Worm (Caenorhabditis elegans) whole organism, midembryonic: ENCODE data around the gene ZK742.3.

Experiments
- cog-1 ChIP-seq: sonication (generic microtip); optimal IDR thresholded peaks from 2 replicates; lab custom pipeline; 2016; ENCODE audit warnings: missing genetic modification characterization, missing compliant biosample characterization
- klf-2 ChIP-seq: fragments of 200-800 bp; sonication (Bioruptor generic); conservative IDR thresholded peaks from 2 replicates; pipeline ENCODE4 v1.3.6; 2022; ENCODE audit warnings: missing genetic modification reagents, missing genetic modification characterization, missing compliant biosample characterization
- med-1 ChIP-seq: sonication (generic microtip); optimal IDR thresholded peaks from 2 replicates; lab custom pipeline; 2017; ENCODE audit warnings: missing genetic modification characterization, mild to moderate bottlenecking, missing compliant biosample characterization, antibody characterized with exemption, missing genetic modification reagents; ENCODE audit not compliant: insufficient read depth
- tab-1 ChIP-seq: fragments of 200-800 bp; sonication (Bioruptor generic); IDR thresholded peaks from 2 replicates; pipeline ENCODE4 v1.3.6; 2022; ENCODE audit warnings: missing genetic modification characterization, missing compliant biosample characterization

DNA sequence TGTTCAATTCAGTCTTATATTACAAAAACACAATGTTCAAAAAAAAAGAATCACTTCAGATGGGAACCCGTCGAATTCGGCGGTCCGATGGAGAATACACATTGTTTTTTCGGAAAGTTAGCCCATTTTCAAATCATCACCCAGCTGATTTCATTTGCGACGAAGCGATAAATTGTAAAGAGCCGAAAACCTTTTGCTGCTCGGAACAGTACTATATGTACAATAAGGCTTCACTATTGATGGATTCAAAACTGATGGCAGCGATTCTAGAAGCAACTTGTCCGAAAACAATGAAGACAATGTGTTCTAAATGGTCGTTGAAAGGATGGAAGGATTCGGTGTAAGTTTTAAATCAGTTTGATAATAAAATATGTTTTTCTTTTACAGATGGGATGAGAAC, 48.2 kb upstream of the ZK742.3 start, which contains the start of gene C37C3.1:
- TF ChIP-seq cog-1 (tag; lab: Kevin White, UChicago) (no peak), klf-2 (GFP tag; lab: Robert Waterston, UW) (no peak), med-1 (no peak), tab-1 (no peak)
